Worm (Caenorhabditis elegans): ENCODE measurements around the gene T19D2.13.
A peak's percentile ranks its signal among the peaks of the same experiment; 100 is the strongest.

Gene T19D2.13

DNA sequence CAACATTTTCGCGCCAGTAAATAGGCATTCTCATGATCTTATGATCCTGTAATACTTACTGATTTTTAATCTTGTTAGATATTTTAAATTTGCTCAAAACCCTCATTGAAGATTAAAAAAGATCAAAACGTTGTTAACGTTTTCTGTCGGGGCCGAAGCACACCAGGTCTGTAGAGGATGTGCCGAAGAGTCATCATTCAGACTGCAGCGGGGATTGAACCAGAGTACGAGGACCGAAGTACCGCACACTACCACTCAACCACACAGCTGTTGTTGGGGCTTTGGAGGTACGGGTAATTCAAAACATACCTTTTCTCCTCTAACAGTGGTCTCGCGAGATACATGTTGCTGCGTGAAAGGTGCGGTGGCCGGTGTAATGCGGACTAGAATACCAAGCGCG lies 27.9 kb downstream of the T19D2.13 start (continued):
- TF ChIP-seq C17E4.6 (GFP tag; IDR thresholded peaks at IDR 0.05) (no peak), ztf-18 (tag; optimal IDR thresholded peaks at IDR 0.05) (no peak), xnd-1 (tag; optimal IDR thresholded peaks at IDR 0.05) (no peak), hlh-26 (GFP tag; conservative IDR thresholded peaks at IDR 0.05) (no peak), athp-1 (tag; optimal IDR thresholded peaks at IDR 0.05) (no peak), hrde-1 (tag; optimal IDR thresholded peaks at IDR 0.05; ENCODE audit: borderline replicate concordance) (no peak), nhr-27 (tag; optimal IDR thresholded peaks at IDR 0.05) (no peak), Y95B8A.8 (GFP tag; IDR thresholded peaks at IDR 0.05) (no peak), attf-3 (GFP tag; conservative IDR thresholded peaks at IDR 0.05) (no peak), ceh-40 (GFP tag; IDR thresholded peaks at IDR 0.05) (no peak), him-1 (tag; optimal IDR thresholded peaks at IDR 0.05) (peak; percentile 40), lsl-1 (GFP tag; optimal IDR thresholded peaks at IDR 0.05) (no peak), B0261.1 (tag; optimal IDR thresholded peaks at IDR 0.05) (peak; percentile 51), lin-40 (tag; optimal IDR thresholded peaks at IDR 0.05) (no peak), F49E8.2 (tag; optimal IDR thresholded peaks at IDR 0.05; ENCODE audit: insufficient read depth) (no peak), B0336.3 (GFP tag; IDR thresholded peaks at IDR 0.05) (no peak), nfya-1 (tag; optimal IDR thresholded peaks at IDR 0.05; ENCODE audit: borderline replicate concordance, insufficient read depth) (no peak), Y67H2A.10 (GFP tag; conservative IDR thresholded peaks at IDR 0.05) (no peak), efl-1 (GFP tag; optimal IDR thresholded peaks at IDR 0.05) (no peak), snpc-4 (GFP tag; optimal IDR thresholded peaks at IDR 0.05) (no peak), snpc-4 (tag; optimal IDR thresholded peaks at IDR 0.05) (no peak), K11D2.4 (GFP tag; IDR thresholded peaks at IDR 0.05) (no peak), rpc-1 (optimal IDR thresholded peaks at IDR 0.05) (peak; percentile 50), rpc-1 (tag; optimal IDR thresholded peaks at IDR 0.05) (peak; percentile 78), aptf-3 (GFP tag; IDR thresholded peaks at IDR 0.05) (no peak), tbp1 (GFP tag; optimal IDR thresholded peaks at IDR 0.05) (peak; percentile 74), mes-4 (tag; optimal IDR thresholded peaks at IDR 0.05) (no peak), madf-3 (GFP tag; IDR thresholded peaks at IDR 0.05) (no peak), attf-5 (GFP tag; optimal IDR thresholded peaks at IDR 0.05) (no peak), F39B2.1 (GFP tag; IDR thresholded peaks at IDR 0.05) (no peak), Y79H2A.3 (GFP tag; conservative IDR thresholded peaks at IDR 0.05) (no peak)

ce11 chrX:3911280-3911679 lies 30.9 kb downstream of the T19D2.13 start, which contains the start of gene T22B2.5:
Gene T22B2.5, minus strand, starts transcription at chrX:3911380.
- TF ChIP-seq ztf-25 (GFP tag; IDR thresholded peaks at IDR 0.05) (no peak), hlh-12 (tag; optimal IDR thresholded peaks at IDR 0.05) (no peak), fkh-3 (tag; optimal IDR thresholded peaks at IDR 0.05) (no peak), mes-4 (tag; optimal IDR thresholded peaks at IDR 0.05) (no peak), rpc-1 (optimal IDR thresholded peaks at IDR 0.05) (no peak), rpc-1 (tag; optimal IDR thresholded peaks at IDR 0.05) (no peak), attf-3 (GFP tag; conservative IDR thresholded peaks at IDR 0.05) (no peak), F49E8.2 (tag; optimal IDR thresholded peaks at IDR 0.05; ENCODE audit: insufficient read depth) (no peak), lin-26 (GFP tag; IDR thresholded peaks at IDR 0.05) (no peak), Y56A3A.18 (GFP tag; IDR thresholded peaks at IDR 0.05) (no peak), atf-7 (tag; optimal IDR thresholded peaks at IDR 0.05) (no peak), aptf-3 (GFP tag; IDR thresholded peaks at IDR 0.05) (no peak), bed-2 (GFP tag; IDR thresholded peaks at IDR 0.05) (no peak), ceh-40 (GFP tag; IDR thresholded peaks at IDR 0.05) (no peak), mxl-1 (tag; optimal IDR thresholded peaks at IDR 0.05) (no peak), C06A6.2 (GFP tag; conservative IDR thresholded peaks at IDR 0.05) (no peak)

Data from whole organism, young adult.